Worm (Caenorhabditis elegans) whole organism, late embryonic: ENCODE results near the gene ceh-36.

Source experiments
- ets-4 ChIP-seq: sonication (generic microtip); optimal IDR thresholded peaks from 2 replicates; lab custom pipeline; 2016; ENCODE audit warnings: missing genetic modification characterization, missing compliant biosample characterization
- hlh-30 ChIP-seq: sonication (generic microtip); optimal IDR thresholded peaks from 2 replicates; lab custom pipeline; 2017; ENCODE audit warnings: antibody characterized with exemption, missing genetic modification characterization, missing compliant biosample characterization; ENCODE audit not compliant: insufficient read depth
- odd-2 ChIP-seq: sonication (generic microtip); optimal IDR thresholded peaks from 2 replicates; lab custom pipeline; 2017; ENCODE audit warnings: antibody characterized with exemption, mild to moderate bottlenecking, missing genetic modification characterization, missing compliant biosample characterization

DNA sequence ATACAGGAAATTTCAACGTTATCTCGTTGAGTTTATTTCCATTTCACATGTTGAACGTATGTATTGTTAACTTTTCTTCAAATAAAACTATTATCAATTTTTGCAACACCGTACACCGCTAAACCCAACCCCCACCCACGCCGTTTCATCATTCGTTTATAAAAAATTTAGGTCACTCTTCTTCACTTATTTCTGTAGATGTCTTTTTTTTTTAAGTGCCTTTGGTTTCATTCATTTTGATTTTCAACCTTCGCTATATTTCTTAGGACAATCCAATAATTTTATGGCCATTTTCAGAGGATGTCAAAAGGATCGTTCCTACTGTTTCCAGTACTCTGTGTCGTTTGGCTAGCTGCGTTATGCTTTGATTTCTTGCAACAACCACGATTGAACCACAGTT, 6.2 kb downstream of the ceh-36 start, which contains the start of gene C37E2.3:
- TF ChIP-seq hlh-30 (tag; lab: Kevin White, UChicago) (no peak), odd-2 (tag; lab: Kevin White, UChicago) (no peak), ets-4 (tag; lab: Kevin White, UChicago) (no peak)
